Worm (Caenorhabditis elegans) whole organism, mixed stage, embryonic: ENCODE results near the gene C46C2.6.

Experiments used
- elt-1 ChIP-seq: sonication (generic microtip); optimal IDR thresholded peaks from 2 replicates; lab custom pipeline; 2017; ENCODE audit warnings: missing genetic modification characterization, mild to moderate bottlenecking, missing compliant biosample characterization, antibody characterized with exemption, moderate library complexity, borderline replicate concordance; ENCODE audit not compliant: insufficient read depth
- unc-62 ChIP-seq: fragments of 150-350 bp; optimal IDR thresholded peaks from 2 replicates; lab custom pipeline; 2014; ENCODE audit warnings: missing biosample characterization, missing genetic modification reagents, missing genetic modification characterization

- no peak for TF ChIP-seq unc-62 (GFP tag; lab: Kevin White, UChicago)
- no peak for TF ChIP-seq elt-1 (tag; lab: Kevin White, UChicago)
These were observed 47.2 kb upstream of the C46C2.6 start, which contains the start of gene pcp-2 for ce11 chrIV:9165027-9165426.
